Worm (Caenorhabditis elegans) whole organism, L1 larva: ENCODE data around the gene srbc-22.
A peak's percentile ranks its signal among the peaks of the same experiment; 100 is the strongest.

Experiments used
- C16A3.4 ChIP-seq: fragments of 150-350 bp; optimal IDR thresholded peaks from 2 replicates; lab custom pipeline; 2014; ENCODE audit warnings: missing biosample characterization, missing genetic modification characterization
- F16B12.6 ChIP-seq: fragments of 150-350 bp; optimal IDR thresholded peaks from 2 replicates; lab custom pipeline; 2014; ENCODE audit warnings: missing biosample characterization, missing genetic modification characterization
- Y116A8C.19 ChIP-seq: sonication (generic microtip); optimal IDR thresholded peaks from 2 replicates; lab custom pipeline; 2016; ENCODE audit warnings: missing compliant biosample characterization, missing genetic modification characterization, borderline replicate concordance
- aha-1 ChIP-seq: fragments of 150-350 bp; optimal IDR thresholded peaks from 2 replicates; lab custom pipeline; 2014; ENCODE audit warnings: missing biosample characterization, missing genetic modification characterization
- blmp-1 ChIP-seq: fragments of 150-350 bp; optimal IDR thresholded peaks from 2 replicates; lab custom pipeline; 2014; ENCODE audit warnings: missing biosample characterization, missing genetic modification characterization
- ceh-82 ChIP-seq, 3 experiments: fragments of 150-350 bp in 1 of 3; sonication (generic microtip) in 2 of 3; optimal IDR thresholded peaks; 2 replicates each; lab custom pipeline; 2014 to 2017; ENCODE audit warnings: missing biosample characterization in 3 of 3, missing genetic modification characterization in 3 of 3
- dpl-1 ChIP-seq, 3 experiments: fragments of 150-350 bp in 2 of 3; sonication (generic microtip) in 1 of 3; optimal IDR thresholded peaks; 2 replicates each; lab custom pipeline; 2014 to 2017; ENCODE audit warnings: missing biosample characterization in 3 of 3, missing genetic modification characterization in 3 of 3, missing genetic modification reagents in 3 of 3
- efl-1 ChIP-seq, 4 experiments: fragments of 150-350 bp; optimal IDR thresholded peaks in 3 of 4; peaks in 1 of 4; 1 replicate in 1 of 4; 2 replicates in 3 of 4; lab custom pipeline; 2014; ENCODE audit warnings: missing biosample characterization in 2 of 4, missing genetic modification characterization in 2 of 4, missing genetic modification reagents in 2 of 4
- efl-3 ChIP-seq: fragments of 200-800 bp; sonication (Bioruptor generic); optimal IDR thresholded peaks from 2 replicates; lab custom pipeline; 2018; ENCODE audit warnings: mild to moderate bottlenecking, missing genetic modification characterization, missing compliant biosample characterization
- egl-27 ChIP-seq, 2 experiments: fragments of 150-350 bp in 1 of 2; sonication (generic microtip); optimal IDR thresholded peaks; 3 replicates each; lab custom pipeline; 2017 to 2018; ENCODE audit warnings: missing biosample characterization in 2 of 2, missing genetic modification characterization in 2 of 2, missing genetic modification reagents in 2 of 2
- elt-3 ChIP-seq, 6 experiments: fragments of 150-350 bp in 1 of 6; sonication (generic microtip); optimal IDR thresholded peaks; 2 replicates each; lab custom pipeline; 2017 to 2018; ENCODE audit warnings: missing biosample characterization in 6 of 6, missing genetic modification characterization in 6 of 6, inconsistent platforms in 1 of 6
- ets-5 ChIP-seq: fragments of 200-800 bp; sonication (Bioruptor generic); IDR thresholded peaks from 2 replicates; pipeline ENCODE4 v1.3.6; 2022; ENCODE audit warnings: missing genetic modification characterization, missing compliant biosample characterization
- fkh-4 ChIP-seq: sonication (generic microtip); optimal IDR thresholded peaks from 2 replicates; lab custom pipeline; 2016; ENCODE audit warnings: missing compliant biosample characterization, missing genetic modification characterization, borderline replicate concordance
- fkh-8 ChIP-seq: sonication (generic microtip); optimal IDR thresholded peaks from 2 replicates; lab custom pipeline; 2016; ENCODE audit warnings: mild to moderate bottlenecking, missing genetic modification characterization, missing compliant biosample characterization
- fos-1 ChIP-seq: fragments of 150-350 bp; optimal IDR thresholded peaks from 2 replicates; lab custom pipeline; 2014; ENCODE audit warnings: missing biosample characterization, missing genetic modification characterization
- grh-1 ChIP-seq: fragments of 200-800 bp; sonication (Bioruptor generic); IDR thresholded peaks from 2 replicates; pipeline ENCODE4 v1.3.6; 2022; ENCODE audit warnings: missing genetic modification reagents, missing genetic modification characterization, missing compliant biosample characterization
- irx-1 ChIP-seq: sonication (generic microtip); optimal IDR thresholded peaks from 2 replicates; lab custom pipeline; 2016; ENCODE audit warnings: missing genetic modification characterization, missing compliant biosample characterization
- lin-14 ChIP-seq: fragments of 200-800 bp; sonication (Bioruptor generic); optimal IDR thresholded peaks from 2 replicates; lab custom pipeline; 2018; ENCODE audit warnings: mild to moderate bottlenecking, missing genetic modification characterization, moderate library complexity, missing compliant biosample characterization
- lin-35 ChIP-seq, 2 experiments: fragments of 150-350 bp; optimal IDR thresholded peaks; 2 replicates each; lab custom pipeline; 2014; ENCODE audit warnings: missing biosample characterization in 2 of 2, missing genetic modification characterization in 2 of 2, missing genetic modification reagents in 2 of 2
- lir-3 ChIP-seq: sonication (generic microtip); optimal IDR thresholded peaks from 2 replicates; lab custom pipeline; 2016; ENCODE audit warnings: mild to moderate bottlenecking, missing genetic modification characterization, moderate library complexity, missing compliant biosample characterization; ENCODE audit not compliant: poor library complexity
- lsy-2 ChIP-seq, 2 experiments: fragments of 150-350 bp; optimal IDR thresholded peaks; 2 replicates each; lab custom pipeline; 2014; ENCODE audit warnings: missing biosample characterization in 2 of 2, missing genetic modification characterization in 2 of 2
- mab-9 ChIP-seq: fragments of 200-800 bp; sonication (Bioruptor generic); IDR thresholded peaks from 2 replicates; pipeline ENCODE4 v1.3.6; 2022; ENCODE audit warnings: missing genetic modification reagents, missing genetic modification characterization, missing compliant biosample characterization
- mdl-1 ChIP-seq, 2 experiments: fragments of 150-350 bp; optimal IDR thresholded peaks; 2 replicates each; lab custom pipeline; 2014 to 2017; ENCODE audit warnings: missing biosample characterization in 2 of 2, missing genetic modification characterization in 2 of 2, inconsistent platforms in 1 of 2
- nhr-12 ChIP-seq: sonication (generic microtip); optimal IDR thresholded peaks from 2 replicates; lab custom pipeline; 2017; ENCODE audit warnings: missing biosample characterization, missing genetic modification characterization
- nhr-20 ChIP-seq: sonication (generic microtip); optimal IDR thresholded peaks from 2 replicates; lab custom pipeline; 2016; ENCODE audit warnings: mild to moderate bottlenecking, missing genetic modification characterization, missing compliant biosample characterization
- nhr-77 ChIP-seq: fragments of 150-350 bp; optimal IDR thresholded peaks from 2 replicates; lab custom pipeline; 2014; ENCODE audit warnings: missing biosample characterization, missing genetic modification characterization
- rnt-1 ChIP-seq: sonication (generic microtip); optimal IDR thresholded peaks from 2 replicates; lab custom pipeline; 2016; ENCODE audit warnings: mild to moderate bottlenecking, missing genetic modification characterization, moderate library complexity, missing compliant biosample characterization
- snpc-4 ChIP-seq: fragments of 150-350 bp; optimal IDR thresholded peaks from 2 replicates; lab custom pipeline; 2014; ENCODE audit warnings: missing biosample characterization, missing genetic modification characterization
- sox-4 ChIP-seq: sonication (generic microtip); optimal IDR thresholded peaks from 2 replicates; lab custom pipeline; 2016; ENCODE audit warnings: missing genetic modification characterization, missing compliant biosample characterization
- tlp-1 ChIP-seq: fragments of 150-350 bp; optimal IDR thresholded peaks from 2 replicates; lab custom pipeline; 2014; ENCODE audit warnings: missing biosample characterization, missing genetic modification characterization
- unc-130 ChIP-seq: fragments of 150-350 bp; optimal IDR thresholded peaks from 2 replicates; lab custom pipeline; 2017; ENCODE audit warnings: missing biosample characterization, missing genetic modification characterization, inconsistent platforms
- zag-1 ChIP-seq: fragments of 150-350 bp; optimal IDR thresholded peaks from 2 replicates; lab custom pipeline; 2014; ENCODE audit warnings: missing biosample characterization, missing genetic modification characterization
- zip-4 ChIP-seq: fragments of 200-800 bp; sonication (Bioruptor generic); optimal IDR thresholded peaks from 2 replicates; lab custom pipeline; 2018; ENCODE audit warnings: mild to moderate bottlenecking, missing genetic modification characterization, moderate library complexity, missing compliant biosample characterization

Gene srbc-22

ce11 chrV:2118574-2118973 is 38.4 kb upstream of the srbc-22 start, which contains the start of gene bgnt-1.2:
TSS of gene bgnt-1.2 (minus strand) at chrV:2118674.
- TF ChIP-seq aha-1 (tag; lab: Kevin White, UChicago) (no peak), fkh-4 (tag; lab: Kevin White, UChicago) (no peak), mab-9 (GFP tag; lab: Robert Waterston, UW) (no peak), sox-4 (no peak)

ce11 chrV:2119529-2119928 is 37.4 kb upstream of the srbc-22 start, which contains the start of gene F22F7.11:
TSS of gene F22F7.11 (plus strand) at chrV:2119829.
- TF ChIP-seq snpc-4 (no peak), zip-4 (GFP tag; lab: Kevin White, UChicago) (no peak), tlp-1 (tag; lab: Kevin White, UChicago) (no peak), mdl-1 (tag; optimal IDR thresholded peaks at IDR 0.05; lab: Kevin White, UChicago) (no peak), ceh-82 (tag; optimal IDR thresholded peaks at IDR 0.05; lab: Kevin White, UChicago) (no peak), unc-130 (tag; lab: Kevin White, UChicago) (no peak), Y116A8C.19 (tag; lab: Kevin White, UChicago) (no peak), F16B12.6 (tag; lab: Kevin White, UChicago) (no peak), egl-27 (tag; optimal IDR thresholded peaks at IDR 0.05; lab: Kevin White, UChicago) (no peak)

- TF ChIP-seq fkh-4 (tag; lab: Kevin White, UChicago) (no peak), rnt-1 (no peak)
Observed at ce11 chrV:2121910-2122362, 35.0 kb upstream of the srbc-22 start, which contains the start of gene F22F7.8. TSS of gene F22F7.8 (minus strand) at chrV:2121960.

ce11 chrV:2122517-2122916 is 34.4 kb upstream of the srbc-22 start, which contains the start of gene F22F7.2:
TSS of gene F22F7.2 (plus strand) at chrV:2122782.
- TF ChIP-seq zag-1: no peak
- peak in 1 of 3 experiments; percentile 6 for TF ChIP-seq dpl-1 (GFP tag; optimal IDR thresholded peaks at IDR 0.05; lab: Kevin White, UChicago)
- TF ChIP-seq elt-3 (tag; optimal IDR thresholded peaks at IDR 0.05; lab: Kevin White, UChicago): peak in 1 of 6 experiments; percentile 37
- peak; percentile 15 to 19 for TF ChIP-seq efl-1 (optimal IDR thresholded peaks at IDR 0.05; lab: Kevin White, UChicago)
- peak in 1 of 2 experiments; percentile 38 for TF ChIP-seq efl-1 (GFP tag; optimal IDR thresholded peaks at IDR 0.05 in 1 of 2; lab: Kevin White, UChicago)
- TF ChIP-seq nhr-77 (tag; lab: Kevin White, UChicago): no peak
- TF ChIP-seq fkh-8 (tag; lab: Kevin White, UChicago): no peak
- no peak for TF ChIP-seq fos-1 (tag; lab: Kevin White, UChicago)
- TF ChIP-seq blmp-1 (tag; lab: Kevin White, UChicago): peak; percentile 9
- peak; percentile 50 for TF ChIP-seq rnt-1
- TF ChIP-seq nhr-20: peak; percentile 68
- TF ChIP-seq lir-3: no peak
- no peak for TF ChIP-seq efl-3 (GFP tag; lab: Kevin White, UChicago)
- TF ChIP-seq lin-35 (GFP tag; optimal IDR thresholded peaks at IDR 0.05; lab: Kevin White, UChicago): peak in 1 of 2 experiments; percentile 29

ce11 chrV:2123164-2123563 is 33.8 kb upstream of the srbc-22 start:
- TF ChIP-seq nhr-12: no peak
- TF ChIP-seq C16A3.4 (tag; lab: Kevin White, UChicago): no peak
- TF ChIP-seq dpl-1 (GFP tag; optimal IDR thresholded peaks at IDR 0.05; lab: Kevin White, UChicago): no peak
- no peak for TF ChIP-seq ets-5 (GFP tag; lab: Robert Waterston, UW)
- TF ChIP-seq lsy-2 (tag; optimal IDR thresholded peaks at IDR 0.05; lab: Kevin White, UChicago): no peak

- no peak for TF ChIP-seq grh-1
- TF ChIP-seq elt-3 (tag; optimal IDR thresholded peaks at IDR 0.05; lab: Kevin White, UChicago): no peak
- TF ChIP-seq lin-14 (GFP tag; lab: Kevin White, UChicago): no peak
- no peak for TF ChIP-seq efl-1 (optimal IDR thresholded peaks at IDR 0.05; lab: Kevin White, UChicago)
- TF ChIP-seq efl-1 (GFP tag; optimal IDR thresholded peaks at IDR 0.05 in 1 of 2; lab: Kevin White, UChicago): peak in 1 of 2 experiments; percentile 88
- TF ChIP-seq irx-1: no peak
- no peak for TF ChIP-seq nhr-12
- peak; percentile 73 for TF ChIP-seq rnt-1
Observed at ce11 chrV:2126554-2126953, 30.4 kb upstream of the srbc-22 start.
